Fruit fly (Drosophila melanogaster) whole organism, embryonic: ENCODE results near the gene ssh.

Experiments used
- Ada2b ChIP-seq: fragments of 200-800 bp; sonication (Bioruptor generic); IDR thresholded peaks from 2 replicates; pipeline ENCODE4 v1.3.6; 2022; ENCODE audit warnings: missing biosample characterization, missing genetic modification characterization
- Antp ChIP-seq: fragments of 200-800 bp; sonication (Bioruptor generic); optimal IDR thresholded peaks from 3 replicates; lab custom pipeline; 2016; ENCODE audit warnings: missing biosample characterization, missing genetic modification characterization
- CG11504 ChIP-seq: fragments of 200-800 bp; sonication (Bioruptor generic); optimal IDR thresholded peaks from 3 replicates; lab custom pipeline; 2019; ENCODE audit warnings: missing biosample characterization, mild to moderate bottlenecking, missing genetic modification characterization, moderate library complexity
- CG11560 ChIP-seq: fragments of 200-800 bp; sonication (Bioruptor generic); IDR thresholded peaks from 3 replicates; pipeline ENCODE4 v1.3.6; 2022; ENCODE audit warnings: missing biosample characterization, missing genetic modification characterization
- CG12391 ChIP-seq: fragments of 200-800 bp; sonication (Bioruptor generic); optimal IDR thresholded peaks from 3 replicates; lab custom pipeline; 2018; ENCODE audit warnings: missing biosample characterization, mild to moderate bottlenecking, missing genetic modification characterization, moderate library complexity
- CG12769 ChIP-seq: fragments of 200-800 bp; sonication (Bioruptor generic); optimal IDR thresholded peaks from 2 replicates; lab custom pipeline; 2019; ENCODE audit warnings: missing biosample characterization, mild to moderate bottlenecking, missing genetic modification characterization, moderate library complexity
- CG13424 ChIP-seq: fragments of 200-800 bp; sonication (Bioruptor generic); optimal IDR thresholded peaks from 2 replicates; lab custom pipeline; 2019; ENCODE audit warnings: missing biosample characterization, mild to moderate bottlenecking, missing genetic modification characterization, moderate library complexity
- CG1603 ChIP-seq: fragments of 200-800 bp; sonication (Bioruptor generic); optimal IDR thresholded peaks from 2 replicates; lab custom pipeline; 2019; ENCODE audit warnings: missing biosample characterization, mild to moderate bottlenecking, missing genetic modification characterization, moderate library complexity
- CG17829 ChIP-seq: fragments of 200-800 bp; optimal IDR thresholded peaks from 2 replicates; lab custom pipeline; 2019; ENCODE audit warnings: missing biosample characterization, mild to moderate bottlenecking, missing genetic modification characterization, moderate library complexity
- CG18262 ChIP-seq: fragments of 200-800 bp; optimal IDR thresholded peaks from 3 replicates; lab custom pipeline; 2019; ENCODE audit warnings: missing biosample characterization, mild to moderate bottlenecking, missing genetic modification characterization, moderate library complexity
- CG18599 ChIP-seq: fragments of 200-800 bp; sonication (Bioruptor generic); optimal IDR thresholded peaks from 3 replicates; lab custom pipeline; 2017; ENCODE audit warnings: missing biosample characterization, missing genetic modification characterization, mild to moderate bottlenecking, moderate library complexity, missing genetic modification reagents
- CG2120 ChIP-seq: fragments of 200-800 bp; sonication (Bioruptor generic); optimal IDR thresholded peaks from 3 replicates; lab custom pipeline; 2016; ENCODE audit warnings: missing biosample characterization, missing genetic modification characterization
- CG2199 ChIP-seq: fragments of 200-800 bp; sonication (Bioruptor generic); IDR thresholded peaks from 3 replicates; pipeline ENCODE4 v1.3.6; 2022; ENCODE audit warnings: missing biosample characterization, missing genetic modification characterization
- CG2678 ChIP-seq: fragments of 200-800 bp; sonication (Bioruptor generic); optimal IDR thresholded peaks from 3 replicates; lab custom pipeline; 2019; ENCODE audit warnings: missing biosample characterization, mild to moderate bottlenecking, missing genetic modification characterization, moderate library complexity
- CG2712 ChIP-seq: fragments of 200-800 bp; optimal IDR thresholded peaks from 3 replicates; lab custom pipeline; 2019; ENCODE audit warnings: missing biosample characterization, mild to moderate bottlenecking, missing genetic modification characterization, moderate library complexity
- CG30403 ChIP-seq: fragments of 200-800 bp; sonication (Bioruptor generic); optimal IDR thresholded peaks from 3 replicates; lab custom pipeline; 2016; ENCODE audit warnings: missing biosample characterization, missing genetic modification characterization
- CG3065 ChIP-seq: fragments of 200-800 bp; sonication (Bioruptor generic); optimal IDR thresholded peaks from 2 replicates; lab custom pipeline; 2016; ENCODE audit warnings: missing biosample characterization, missing genetic modification characterization
- CG3847 ChIP-seq: fragments of 200-800 bp; sonication (Bioruptor generic); IDR thresholded peaks from 2 replicates; pipeline ENCODE4 v1.3.6; 2022; ENCODE audit warnings: missing biosample characterization, missing genetic modification characterization
- CG4404 ChIP-seq: fragments of 200-800 bp; sonication (Bioruptor generic); IDR thresholded peaks from 2 replicates; pipeline ENCODE4 v1.3.6; 2022; ENCODE audit warnings: missing biosample characterization, missing genetic modification characterization
- CG4730 ChIP-seq: fragments of 200-800 bp; sonication (Bioruptor generic); IDR thresholded peaks from 2 replicates; pipeline ENCODE4 v1.3.6; 2022; ENCODE audit warnings: missing biosample characterization, missing genetic modification characterization
- CoRest ChIP-seq: fragments of 200-800 bp; sonication (Bioruptor generic); optimal IDR thresholded peaks from 3 replicates; lab custom pipeline; 2018; ENCODE audit warnings: missing biosample characterization, mild to moderate bottlenecking, missing genetic modification characterization, moderate library complexity
- Drgx ChIP-seq: fragments of 200-800 bp; sonication (Bioruptor generic); IDR thresholded peaks from 2 replicates; pipeline ENCODE4 v1.3.6; 2022; ENCODE audit warnings: missing biosample characterization, missing genetic modification characterization
- Ets65A ChIP-seq: fragments of 200-800 bp; sonication (Bioruptor generic); peaks from one replicate; lab custom pipeline; 2016; ENCODE audit warnings: missing biosample characterization, missing genetic modification characterization
- Hr51 ChIP-seq, 2 experiments: fragments of 200-800 bp; sonication (Bioruptor generic); optimal IDR thresholded peaks; 2 replicates in 1 of 2; 3 replicates in 1 of 2; lab custom pipeline; 2016 to 2018; ENCODE audit warnings: missing biosample characterization in 2 of 2, missing genetic modification characterization in 2 of 2, mild to moderate bottlenecking in 1 of 2, moderate library complexity in 1 of 2
- MTF-1 ChIP-seq: fragments of 200-800 bp; sonication (Bioruptor generic); optimal IDR thresholded peaks from 2 replicates; lab custom pipeline; 2018; ENCODE audit warnings: missing biosample characterization, mild to moderate bottlenecking, missing genetic modification characterization, borderline replicate concordance
- Med ChIP-seq: fragments of 200-800 bp; sonication (Bioruptor generic); peaks from one replicate; lab custom pipeline; 2016; ENCODE audit warnings: missing biosample characterization, missing genetic modification characterization, mild to moderate bottlenecking, inconsistent platforms, moderate library complexity
- Oli ChIP-seq: fragments of 200-800 bp; sonication (Bioruptor generic); optimal IDR thresholded peaks from 2 replicates; lab custom pipeline; 2018; ENCODE audit warnings: missing biosample characterization, mild to moderate bottlenecking, missing genetic modification characterization, moderate library complexity
- Sox102F ChIP-seq: fragments of 200-800 bp; sonication (Bioruptor generic); optimal IDR thresholded peaks from 2 replicates; lab custom pipeline; 2018; ENCODE audit warnings: missing biosample characterization, mild to moderate bottlenecking, missing genetic modification characterization, moderate library complexity
- Xrp1 ChIP-seq: fragments of 200-800 bp; sonication (Bioruptor generic); IDR thresholded peaks from 2 replicates; pipeline ENCODE4 v1.3.6; 2022; ENCODE audit warnings: missing biosample characterization, missing genetic modification characterization
- bsh ChIP-seq, 2 experiments: fragments of 200-800 bp; sonication (Bioruptor generic); optimal IDR thresholded peaks; 2 replicates each; lab custom pipeline; 2017 to 2018; ENCODE audit warnings: mild to moderate bottlenecking in 2 of 2, missing biosample characterization in 2 of 2, missing genetic modification characterization in 2 of 2, moderate library complexity in 1 of 2
- dmrt99B ChIP-seq: fragments of 200-800 bp; sonication (Bioruptor generic); optimal IDR thresholded peaks from 2 replicates; lab custom pipeline; 2018; ENCODE audit warnings: missing biosample characterization, mild to moderate bottlenecking, missing genetic modification characterization, moderate library complexity
- dysf ChIP-seq: fragments of 200-800 bp; sonication (Bioruptor generic); IDR thresholded peaks from 3 replicates; pipeline ENCODE4 v1.3.6; 2022; ENCODE audit warnings: missing biosample characterization, missing genetic modification characterization
- en ChIP-seq: fragments of 200-800 bp; sonication (Bioruptor generic); optimal IDR thresholded peaks from 2 replicates; lab custom pipeline; 2016; ENCODE audit warnings: missing biosample characterization, missing genetic modification characterization
- gem ChIP-seq: fragments of 200-800 bp; sonication (Bioruptor generic); optimal IDR thresholded peaks from 2 replicates; lab custom pipeline; 2019; ENCODE audit warnings: missing biosample characterization, mild to moderate bottlenecking, missing genetic modification characterization, moderate library complexity
- grau ChIP-seq: fragments of 200-800 bp; optimal IDR thresholded peaks from 3 replicates; lab custom pipeline; 2019; ENCODE audit warnings: missing biosample characterization, mild to moderate bottlenecking, missing genetic modification characterization, moderate library complexity
- kni ChIP-seq: fragments of 200-800 bp; sonication (Bioruptor generic); optimal IDR thresholded peaks from 3 replicates; lab custom pipeline; 2017; ENCODE audit warnings: mild to moderate bottlenecking, missing biosample characterization, missing genetic modification reagents, missing genetic modification characterization
- lab ChIP-seq: fragments of 200-800 bp; sonication (Bioruptor generic); optimal IDR thresholded peaks from 3 replicates; lab custom pipeline; 2017; ENCODE audit warnings: missing biosample characterization, missing genetic modification characterization, mild to moderate bottlenecking, moderate library complexity, missing genetic modification reagents
- nmo ChIP-seq: fragments of 200-800 bp; sonication (Bioruptor generic); optimal IDR thresholded peaks from 2 replicates; lab custom pipeline; 2018; ENCODE audit warnings: missing biosample characterization, mild to moderate bottlenecking, missing genetic modification characterization, moderate library complexity
- phol ChIP-seq: fragments of 200-800 bp; sonication (Bioruptor generic); optimal IDR thresholded peaks from 3 replicates; lab custom pipeline; 2018; ENCODE audit warnings: missing biosample characterization, mild to moderate bottlenecking, missing genetic modification characterization, moderate library complexity
- prd ChIP-seq, 3 experiments: fragments of >200 bp in 2 of 3; fragments of 200-800 bp in 1 of 3; sonication (Bioruptor generic) in 1 of 3; optimal IDR thresholded peaks in 2 of 3; IDR thresholded peaks in 1 of 3; 2 replicates in 2 of 3; 3 replicates in 1 of 3; pipeline versions ENCODE4 v1.3.6 to Lab custom; 2017 to 2022; ENCODE audit warnings: missing biosample characterization in 1 of 3, missing genetic modification characterization in 1 of 3
- repo ChIP-seq: fragments of 200-800 bp; sonication (Bioruptor generic); optimal IDR thresholded peaks from 2 replicates; lab custom pipeline; 2016; ENCODE audit warnings: missing biosample characterization, missing genetic modification characterization
- row ChIP-seq: fragments of 200-800 bp; sonication (Bioruptor generic); IDR thresholded peaks from 3 replicates; pipeline ENCODE4 v1.3.6; 2022; ENCODE audit warnings: missing biosample characterization, missing genetic modification characterization
- seq ChIP-seq: fragments of 200-800 bp; sonication (Bioruptor generic); IDR thresholded peaks from 2 replicates; pipeline ENCODE4 v1.3.6; 2022; ENCODE audit warnings: missing biosample characterization, missing genetic modification characterization
- tgo ChIP-seq: fragments of 200-800 bp; sonication (Bioruptor generic); IDR thresholded peaks from 3 replicates; pipeline ENCODE4 v1.3.6; 2022; ENCODE audit warnings: missing biosample characterization, missing genetic modification characterization
- unpg ChIP-seq: fragments of 200-800 bp; sonication (Bioruptor generic); optimal IDR thresholded peaks from 3 replicates; lab custom pipeline; 2018; ENCODE audit warnings: missing biosample characterization, mild to moderate bottlenecking, missing genetic modification characterization, moderate library complexity
- usp ChIP-seq: fragments of >200 bp; optimal IDR thresholded peaks from 2 replicates; lab custom pipeline; 2017; ENCODE audit warnings: missing biosample characterization, missing genetic modification characterization
- zf30C ChIP-seq: fragments of 200-800 bp; sonication (Bioruptor generic); optimal IDR thresholded peaks from 3 replicates; lab custom pipeline; 2018; ENCODE audit warnings: missing biosample characterization, mild to moderate bottlenecking, missing genetic modification characterization

Gene ssh

dm6 chr3R:24890919-24891318, 53.8 kb downstream of the ssh start:
- TF ChIP-seq grau (tag; lab: Kevin White, UChicago), result peak; percentile 32
- TF ChIP-seq Sox102F (GFP tag; lab: Kevin White, UChicago), result peak; percentile 24
- peak in 1 of 2 experiments; percentile 10 for TF ChIP-seq bsh (GFP tag; optimal IDR thresholded peaks at IDR 0.05; lab: Kevin White, UChicago)
- no peak for TF ChIP-seq repo
- TF ChIP-seq CG4404 (GFP tag; lab: Robert Waterston, UW), result no peak
- no peak for TF ChIP-seq kni
- TF ChIP-seq zf30C (GFP tag; lab: Kevin White, UChicago), result peak; percentile 29
- no peak for TF ChIP-seq usp (GFP tag; lab: Kevin White, UChicago)
- TF ChIP-seq CG3847 (GFP tag; lab: Robert Waterston, UW), result 0 out of 2 replicates have a peak, but pooled peaks have one; percentile 16
- TF ChIP-seq CG13424 (tag; lab: Kevin White, UChicago), result peak; percentile 27
- peak; percentile 26; the same call in 1 of the 3 replicates for TF ChIP-seq tgo (GFP tag; lab: Robert Waterston, UW)
- TF ChIP-seq dmrt99B (tag; lab: Kevin White, UChicago), result peak; percentile 31
- peak; percentile 9; the same call in 1 of the 2 replicates for TF ChIP-seq Xrp1
- TF ChIP-seq CG12391, result peak; percentile 3
- TF ChIP-seq MTF-1 (GFP tag; lab: Kevin White, UChicago), result no peak
- peak; percentile 12 for TF ChIP-seq CG12769 (tag; lab: Kevin White, UChicago)
- TF ChIP-seq dysf (GFP tag; lab: Robert Waterston, UW), result 0 out of 3 replicates have a peak, but pooled peaks have one; percentile 38
- TF ChIP-seq CG3065 (GFP tag; lab: Kevin White, UChicago), result no peak
- peak; percentile 13 for TF ChIP-seq CG30403 (GFP tag; lab: Kevin White, UChicago)
- peak in 1 of 2 experiments; percentile 31 for TF ChIP-seq Hr51 (GFP tag; optimal IDR thresholded peaks at IDR 0.05; lab: Kevin White, UChicago)
- peak; percentile 33 for TF ChIP-seq CG1603 (tag; lab: Kevin White, UChicago)
- no peak for TF ChIP-seq CG11560 (tag; lab: Robert Waterston, UW)
- TF ChIP-seq CG18599 (GFP tag; lab: Kevin White, UChicago), result no peak
- TF ChIP-seq lab (GFP tag; lab: Kevin White, UChicago), result peak; percentile 25
- TF ChIP-seq Antp (GFP tag; lab: Kevin White, UChicago), result no peak
- peak; percentile 75 for TF ChIP-seq Med (GFP tag; lab: Kevin White, UChicago)
- TF ChIP-seq CG4730 (GFP tag; lab: Robert Waterston, UW), result no peak
- peak; percentile 36 for TF ChIP-seq gem (tag; lab: Kevin White, UChicago)
- peak; percentile 17 for TF ChIP-seq unpg
- TF ChIP-seq CG18262, result peak; percentile 15
- peak; percentile 30; the same call in 1 of the 2 replicates for TF ChIP-seq Drgx (GFP tag; lab: Robert Waterston, UW)
- peak; percentile 3 for TF ChIP-seq CG2120 (GFP tag; lab: Kevin White, UChicago)
- TF ChIP-seq Ets65A, result peak; percentile 88
- no peak for TF ChIP-seq seq (GFP tag; lab: Robert Waterston, UW)
- TF ChIP-seq CG2199 (GFP tag; lab: Robert Waterston, UW), result no peak
- TF ChIP-seq Ada2b (GFP tag; lab: Robert Waterston, UW), result 0 out of 2 replicates have a peak, but pooled peaks have one; percentile 12
- TF ChIP-seq nmo, result peak; percentile 15
- peak; percentile 14 for TF ChIP-seq phol
- no peak for TF ChIP-seq CG17829 (tag; lab: Kevin White, UChicago)
- TF ChIP-seq row (GFP tag; lab: Robert Waterston, UW), result peak; percentile 41; the same call in 2 of the 3 replicates
- TF ChIP-seq CG11504 (tag; lab: Kevin White, UChicago), result peak; percentile 39
- peak; percentile 18 for TF ChIP-seq CG2712
- peak; percentile 3 for TF ChIP-seq CoRest (tag; lab: Kevin White, UChicago)
- TF ChIP-seq CG2678 (tag; lab: Kevin White, UChicago), result peak; percentile 26
- TF ChIP-seq prd (optimal IDR thresholded peaks at IDR 0.05; lab: Kevin White, UChicago), result no peak
- no peak for TF ChIP-seq prd (GFP tag; IDR thresholded peaks at IDR 0.05; lab: Robert Waterston, UW)
- peak; percentile 14 for TF ChIP-seq Oli (tag; lab: Kevin White, UChicago)
- no peak for TF ChIP-seq en
- TF ChIP-seq, all 482 proteins: peak for 32
